Worm (Caenorhabditis elegans): ENCODE data around the gene gpx-6.

Gene gpx-6

DNA sequence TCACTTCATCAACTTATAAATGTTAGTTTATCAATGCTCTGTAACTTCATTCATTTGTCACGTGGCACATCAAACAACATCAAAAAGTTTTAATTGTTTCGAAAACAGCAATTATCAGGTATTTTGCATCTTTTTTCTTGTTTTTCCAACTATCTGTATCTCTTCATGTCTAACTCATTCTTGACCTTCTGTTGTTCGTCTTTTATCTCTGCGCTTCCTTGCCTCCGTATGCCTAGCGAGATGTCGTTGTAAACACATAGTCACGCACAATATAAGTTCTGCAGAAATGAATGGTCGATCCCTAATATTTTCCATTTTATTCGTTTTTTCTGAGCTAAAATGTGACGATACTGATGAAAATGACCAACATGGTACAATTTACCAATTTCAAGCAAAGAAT is at the start of gene gpx-6:
Gene gpx-6, plus strand, starts transcription at position 257 of the 400 bp plus-strand sequence.
- TF ChIP-seq nhr-6 (tag; optimal IDR thresholded peaks at IDR 0.05) (no peak), Y55F3AM.14 (GFP tag; optimal IDR thresholded peaks at IDR 0.05) (no peak), sma-3 (GFP tag; optimal IDR thresholded peaks at IDR 0.05) (no peak)

DNA sequence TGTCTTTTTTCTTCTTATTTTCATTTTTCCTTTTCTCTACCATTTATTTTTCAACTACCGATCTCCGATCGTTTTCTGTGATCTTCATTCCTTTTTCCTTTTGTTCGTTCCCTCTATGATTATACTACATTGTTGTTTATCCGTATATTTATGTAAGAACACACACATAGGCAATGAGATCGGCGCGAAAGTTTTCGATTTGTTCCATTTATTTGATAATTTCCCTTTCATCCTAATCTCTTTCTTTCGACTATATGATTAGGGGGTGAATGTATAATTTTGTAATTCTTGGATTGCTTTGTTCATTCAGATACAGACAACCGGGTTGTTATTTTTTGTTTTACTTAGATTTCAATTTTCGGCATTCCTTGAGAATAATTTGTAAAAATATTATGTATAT is 48.4 kb upstream of the gpx-6 start:
- no peak for TF ChIP-seq ztf-4 (tag; optimal IDR thresholded peaks at IDR 0.05)
- TF ChIP-seq crh-2 (tag; optimal IDR thresholded peaks at IDR 0.05): no peak
- TF ChIP-seq nhr-129 (tag; optimal IDR thresholded peaks at IDR 0.05): no peak
- no peak for TF ChIP-seq nhr-6 (tag; optimal IDR thresholded peaks at IDR 0.05)

DNA sequence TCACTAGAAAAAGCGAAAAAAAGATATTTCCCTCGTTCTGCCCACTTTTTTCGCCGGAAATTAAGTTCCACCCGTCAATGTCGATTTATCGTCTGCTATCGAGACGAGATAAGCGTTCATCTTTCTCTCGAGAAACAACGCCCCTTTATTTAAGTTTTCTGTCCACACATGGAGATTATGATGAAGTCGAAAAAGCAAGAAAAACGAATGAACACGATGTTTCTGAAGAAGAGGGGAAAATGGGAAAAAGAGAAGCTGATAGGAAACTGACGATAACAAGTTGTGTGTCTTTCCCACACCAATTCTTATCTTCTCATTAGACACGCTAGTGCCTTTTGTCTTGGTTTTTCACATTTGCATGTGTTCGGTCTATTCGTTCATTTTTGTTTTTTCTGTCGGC is 47.2 kb upstream of the gpx-6 start:
- TF ChIP-seq peb-1 (tag; optimal IDR thresholded peaks at IDR 0.05) (no peak), ztf-4 (tag; optimal IDR thresholded peaks at IDR 0.05) (no peak), nhr-129 (tag; optimal IDR thresholded peaks at IDR 0.05) (no peak), nhr-11 (tag; optimal IDR thresholded peaks at IDR 0.05) (no peak), skn-1 (tag; optimal IDR thresholded peaks at IDR 0.05) (no peak), elt-1 (tag; optimal IDR thresholded peaks at IDR 0.05) (no peak), snpc-4 (tag; optimal IDR thresholded peaks at IDR 0.05) (no peak), C34F6.9 (tag; optimal IDR thresholded peaks at IDR 0.05) (no peak), unc-62 (GFP tag; optimal IDR thresholded peaks at IDR 0.05) (no peak), crh-2 (tag; optimal IDR thresholded peaks at IDR 0.05) (no peak), nhr-25 (tag; optimal IDR thresholded peaks at IDR 0.05) (peak; percentile 6), fos-1 (tag; optimal IDR thresholded peaks at IDR 0.05) (peak; percentile 76), zag-1 (tag; optimal IDR thresholded peaks at IDR 0.05) (no peak), blmp-1 (tag; optimal IDR thresholded peaks at IDR 0.05; ENCODE audit: insufficient read depth) (peak; percentile 23)

DNA sequence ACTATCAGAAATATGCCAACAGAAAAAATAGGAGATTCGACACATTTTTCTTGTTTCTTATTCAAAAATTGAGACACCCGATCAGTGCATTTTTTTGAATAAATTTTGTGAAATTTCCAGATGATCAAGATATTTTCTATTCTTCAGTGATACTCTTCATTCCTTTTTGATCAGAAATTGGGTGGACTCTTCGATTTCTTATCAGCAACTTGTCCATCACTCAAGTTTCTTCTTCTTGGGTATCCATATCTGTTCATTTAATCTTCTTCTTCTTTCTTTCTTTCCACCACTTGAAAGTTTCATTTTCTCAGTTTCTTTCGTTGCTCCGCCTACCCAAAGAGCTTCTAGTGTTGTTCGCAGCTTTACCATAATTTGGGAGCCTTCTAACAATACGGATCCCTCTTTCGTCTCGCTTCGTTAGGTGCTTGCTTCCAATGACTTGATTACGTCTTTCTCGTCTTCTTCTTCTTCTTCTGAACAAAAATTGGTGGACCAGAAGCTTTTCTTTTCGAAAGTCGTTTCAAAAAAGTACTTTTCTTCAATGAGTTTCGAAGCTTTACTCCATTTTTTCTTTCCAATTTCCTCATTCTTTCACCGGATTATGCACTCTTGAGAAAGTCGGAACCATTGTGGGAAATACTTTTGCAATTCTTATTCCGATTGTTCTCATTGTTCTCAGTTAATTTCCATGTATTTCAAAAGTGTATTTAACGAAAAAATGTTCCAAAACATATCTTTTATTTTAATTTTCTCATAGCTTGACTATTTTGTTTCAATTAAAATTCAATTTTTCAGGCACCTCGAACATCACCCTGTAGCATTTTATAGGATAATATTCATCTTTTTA is 46.1 kb upstream of the gpx-6 start, which contains the start of gene pct-1:
Gene pct-1, plus strand, starts transcription at position 797 of the 847 bp plus-strand sequence.
- no peak for TF ChIP-seq Y55F3AM.14 (GFP tag; optimal IDR thresholded peaks at IDR 0.05)
- TF ChIP-seq elt-3 (tag; optimal IDR thresholded peaks at IDR 0.05): no peak
- TF ChIP-seq ZK546.5 (tag; optimal IDR thresholded peaks at IDR 0.05): no peak
- no peak for TF ChIP-seq nhr-6 (tag; optimal IDR thresholded peaks at IDR 0.05)
- TF ChIP-seq ceh-82 (tag; optimal IDR thresholded peaks at IDR 0.05): no peak
- no peak for TF ChIP-seq elt-1 (tag; optimal IDR thresholded peaks at IDR 0.05)
- no peak for TF ChIP-seq ztf-4 (tag; optimal IDR thresholded peaks at IDR 0.05)
- no peak for TF ChIP-seq zag-1 (tag; optimal IDR thresholded peaks at IDR 0.05)
- TF ChIP-seq nhr-25 (tag; optimal IDR thresholded peaks at IDR 0.05): no peak
- TF ChIP-seq nhr-77 (tag; optimal IDR thresholded peaks at IDR 0.05): no peak
- TF ChIP-seq nhr-237 (tag; optimal IDR thresholded peaks at IDR 0.05): no peak
- TF ChIP-seq unc-39 (tag; optimal IDR thresholded peaks at IDR 0.05): no peak
- TF ChIP-seq ama-1 (optimal IDR thresholded peaks at IDR 0.05): no peak
- TF ChIP-seq lsy-2 (tag; optimal IDR thresholded peaks at IDR 0.05): no peak

DNA sequence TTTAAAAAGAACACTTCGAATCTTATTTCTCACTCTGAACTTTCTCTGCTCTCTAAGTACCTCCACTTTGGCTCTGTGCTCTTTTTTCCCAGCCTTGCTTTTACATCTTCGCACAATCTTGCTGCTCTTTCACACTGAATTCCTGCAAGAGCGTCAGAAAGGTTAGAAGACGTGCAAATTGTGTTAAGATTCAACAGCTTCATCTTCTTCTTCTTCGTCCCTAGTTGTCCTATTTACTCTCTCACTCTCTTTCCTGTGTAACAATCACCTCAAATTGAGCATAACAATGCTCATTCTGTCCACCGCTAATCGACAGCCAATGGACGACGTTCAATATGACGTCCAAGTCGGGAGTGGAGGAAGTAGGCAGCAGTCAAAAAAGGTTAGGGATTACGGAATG is 40.6 kb upstream of the gpx-6 start:
- TF ChIP-seq fos-1 (tag; optimal IDR thresholded peaks at IDR 0.05) (no peak), lin-11 (tag; optimal IDR thresholded peaks at IDR 0.05) (no peak), unc-55 (GFP tag; optimal IDR thresholded peaks at IDR 0.05) (no peak), mab-5 (tag; optimal IDR thresholded peaks at IDR 0.05) (no peak), ceh-16 (tag; optimal IDR thresholded peaks at IDR 0.05) (no peak), elt-1 (tag; optimal IDR thresholded peaks at IDR 0.05) (no peak), gmeb-1 (tag; optimal IDR thresholded peaks at IDR 0.05) (no peak), lsy-2 (tag; optimal IDR thresholded peaks at IDR 0.05) (no peak), egl-27 (tag; optimal IDR thresholded peaks at IDR 0.05) (no peak), nhr-23 (tag; optimal IDR thresholded peaks at IDR 0.05) (no peak), nhr-237 (tag; optimal IDR thresholded peaks at IDR 0.05) (no peak), zag-1 (tag; optimal IDR thresholded peaks at IDR 0.05) (no peak), Y55F3AM.14 (GFP tag; optimal IDR thresholded peaks at IDR 0.05) (no peak), unc-62 (GFP tag; optimal IDR thresholded peaks at IDR 0.05) (no peak), blmp-1 (tag; optimal IDR thresholded peaks at IDR 0.05; ENCODE audit: insufficient read depth) (no peak), sma-9 (GFP tag; optimal IDR thresholded peaks at IDR 0.05) (no peak), sma-9 (tag; optimal IDR thresholded peaks at IDR 0.05) (no peak), ZK546.5 (tag; optimal IDR thresholded peaks at IDR 0.05) (no peak), dmd-4 (tag; optimal IDR thresholded peaks at IDR 0.05) (no peak), nhr-11 (tag; optimal IDR thresholded peaks at IDR 0.05) (no peak)
